Fruit fly (Drosophila melanogaster) whole organism, embryonic: Measurements from ENCODE around the gene Rad60.
A peak's percentile ranks its signal among the peaks of the same experiment; 100 is the strongest.

Source experiments
- Awh ChIP-seq: fragments of 200-800 bp; sonication (Bioruptor generic); IDR thresholded peaks from 2 replicates; pipeline ENCODE4, ENCODE4 v1.3.6; 2022; ENCODE audit warnings: missing biosample characterization, missing genetic modification characterization
- CG10209 ChIP-seq: fragments of 200-800 bp; sonication (Bioruptor generic); optimal IDR thresholded peaks from 3 replicates; lab custom pipeline; 2017; ENCODE audit warnings: missing biosample characterization, mild to moderate bottlenecking, missing genetic modification characterization, missing genetic modification reagents
- CG10274 ChIP-seq: fragments of 200-800 bp; sonication (Bioruptor generic); optimal IDR thresholded peaks from 3 replicates; lab custom pipeline; 2017; ENCODE audit warnings: missing biosample characterization, mild to moderate bottlenecking, missing genetic modification characterization
- CG10654 ChIP-seq: fragments of 200-800 bp; sonication (Bioruptor generic); optimal IDR thresholded peaks from 2 replicates; lab custom pipeline; 2016; ENCODE audit warnings: missing biosample characterization, missing genetic modification characterization
- CG11085 ChIP-seq: fragments of 200-800 bp; sonication (Bioruptor generic); IDR thresholded peaks from 2 replicates; pipeline ENCODE4 v1.3.6; 2022; ENCODE audit warnings: missing biosample characterization, missing genetic modification characterization
- CG11695 ChIP-seq: fragments of 200-800 bp; sonication (Bioruptor generic); IDR thresholded peaks from 3 replicates; pipeline ENCODE4 v1.3.6; 2022; ENCODE audit warnings: missing biosample characterization, missing genetic modification characterization
- CG14965 ChIP-seq: fragments of 200-800 bp; sonication (Bioruptor generic); optimal IDR thresholded peaks from 2 replicates; lab custom pipeline; 2016; ENCODE audit warnings: missing biosample characterization, missing genetic modification characterization, borderline replicate concordance
- CG17359 ChIP-seq: fragments of 200-800 bp; sonication (Bioruptor generic); optimal IDR thresholded peaks from 3 replicates; lab custom pipeline; 2018; ENCODE audit warnings: missing biosample characterization, mild to moderate bottlenecking, missing genetic modification characterization, moderate library complexity
- CG18262 ChIP-seq: fragments of 200-800 bp; optimal IDR thresholded peaks from 3 replicates; lab custom pipeline; 2019; ENCODE audit warnings: missing biosample characterization, mild to moderate bottlenecking, missing genetic modification characterization, moderate library complexity
- CG2889 ChIP-seq: fragments of 200-800 bp; sonication (Bioruptor generic); IDR thresholded peaks from 3 replicates; pipeline ENCODE4 v1.3.6; 2022; ENCODE audit warnings: missing biosample characterization, missing genetic modification characterization
- CG34422 ChIP-seq: fragments of 200-800 bp; sonication (Bioruptor generic); IDR thresholded peaks from 3 replicates; pipeline ENCODE4 v1.3.6; 2022; ENCODE audit warnings: missing biosample characterization, missing genetic modification characterization
- CG3726 ChIP-seq: fragments of 200-800 bp; sonication (Bioruptor generic); IDR thresholded peaks from 3 replicates; pipeline ENCODE4, ENCODE4 v1.3.6; 2022; ENCODE audit warnings: missing biosample characterization, missing genetic modification characterization
- CG3847 ChIP-seq: fragments of 200-800 bp; sonication (Bioruptor generic); IDR thresholded peaks from 2 replicates; pipeline ENCODE4 v1.3.6; 2022; ENCODE audit warnings: missing biosample characterization, missing genetic modification characterization
- CG5245 ChIP-seq: fragments of 200-800 bp; sonication (Bioruptor generic); optimal IDR thresholded peaks from 3 replicates; lab custom pipeline; 2016; ENCODE audit warnings: missing biosample characterization, missing genetic modification characterization
- CG9215 ChIP-seq: fragments of 200-800 bp; sonication (Bioruptor generic); IDR thresholded peaks from 2 replicates; pipeline ENCODE4 v1.3.6; 2022; ENCODE audit warnings: missing biosample characterization, missing genetic modification characterization
- CG9932 ChIP-seq: fragments of 200-800 bp; sonication (Bioruptor generic); IDR thresholded peaks from 2 replicates; pipeline ENCODE4 v1.3.6; 2022; ENCODE audit warnings: missing biosample characterization, missing genetic modification characterization
- Dek ChIP-seq: fragments of 200-800 bp; sonication (Bioruptor generic); optimal IDR thresholded peaks from 3 replicates; lab custom pipeline; 2019; ENCODE audit warnings: missing biosample characterization, mild to moderate bottlenecking, missing genetic modification characterization, moderate library complexity
- Ets97D ChIP-seq: fragments of 200-800 bp; sonication (Bioruptor generic); optimal IDR thresholded peaks from 3 replicates; lab custom pipeline; 2016; ENCODE audit warnings: missing biosample characterization, missing genetic modification characterization
- Gsc ChIP-seq: fragments of 200-800 bp; sonication (Bioruptor generic); IDR thresholded peaks from 2 replicates; pipeline ENCODE4 v1.3.6; 2022; ENCODE audit warnings: missing biosample characterization, missing genetic modification characterization
- Gug ChIP-seq: fragments of 200-800 bp; sonication (Bioruptor generic); IDR thresholded peaks from 4 replicates; pipeline ENCODE4 v1.3.6; 2022; ENCODE audit warnings: missing biosample characterization, missing genetic modification characterization
- HHEX ChIP-seq: fragments of 200-800 bp; sonication (Bioruptor generic); optimal IDR thresholded peaks from 3 replicates; lab custom pipeline; 2017; ENCODE audit warnings: missing biosample characterization, mild to moderate bottlenecking, missing genetic modification characterization, missing genetic modification reagents
- HLH54F ChIP-seq: fragments of 200-800 bp; sonication (Bioruptor generic); optimal IDR thresholded peaks from 3 replicates; lab custom pipeline; 2016; ENCODE audit warnings: missing biosample characterization, missing genetic modification characterization
- Hand ChIP-seq: fragments of 200-800 bp; sonication (Bioruptor generic); optimal IDR thresholded peaks from 2 replicates; lab custom pipeline; 2017; ENCODE audit warnings: mild to moderate bottlenecking, missing biosample characterization, missing genetic modification reagents, missing genetic modification characterization
- Hr3 ChIP-seq: fragments of 200-800 bp; sonication (Bioruptor generic); optimal IDR thresholded peaks from 3 replicates; lab custom pipeline; 2016; ENCODE audit warnings: missing biosample characterization, missing genetic modification characterization
- Lim3 ChIP-seq: fragments of 200-800 bp; sonication (Bioruptor generic); IDR thresholded peaks from 2 replicates; pipeline ENCODE4 v1.3.6; 2022; ENCODE audit warnings: missing biosample characterization, missing genetic modification characterization
- Med ChIP-seq: fragments of 200-800 bp; sonication (Bioruptor generic); peaks from one replicate; lab custom pipeline; 2016; ENCODE audit warnings: missing biosample characterization, missing genetic modification characterization, mild to moderate bottlenecking, inconsistent platforms, moderate library complexity
- Myb ChIP-seq: fragments of 200-800 bp; sonication (Bioruptor generic); optimal IDR thresholded peaks from 2 replicates; lab custom pipeline; 2016; ENCODE audit warnings: missing biosample characterization, missing genetic modification characterization
- Neu2 ChIP-seq: fragments of 200-800 bp; sonication (Bioruptor generic); optimal IDR thresholded peaks from 3 replicates; lab custom pipeline; 2016; ENCODE audit warnings: missing biosample characterization, missing genetic modification characterization, borderline replicate concordance
- Opbp ChIP-seq: fragments of 200-800 bp; sonication (Bioruptor generic); IDR thresholded peaks from 3 replicates; pipeline ENCODE4 v1.3.6; 2022; ENCODE audit warnings: missing biosample characterization, missing genetic modification characterization; ENCODE audit not compliant: partially characterized antibody
- Poxn ChIP-seq: fragments of 200-800 bp; sonication (Bioruptor generic); IDR thresholded peaks from 2 replicates; pipeline ENCODE4 v1.3.6; 2022; ENCODE audit warnings: missing biosample characterization, missing genetic modification characterization
- TFAM ChIP-seq: fragments of 200-800 bp; sonication (Bioruptor generic); optimal IDR thresholded peaks from 2 replicates; lab custom pipeline; 2017; ENCODE audit warnings: missing biosample characterization, missing genetic modification characterization, inconsistent platforms
- al ChIP-seq: fragments of 200-800 bp; sonication (Bioruptor generic); IDR thresholded peaks from 2 replicates; pipeline ENCODE4 v1.3.6; 2022; ENCODE audit warnings: missing biosample characterization, missing genetic modification characterization
- ash1 ChIP-seq: fragments of 200-800 bp; sonication (Bioruptor generic); optimal IDR thresholded peaks from 2 replicates; lab custom pipeline; 2018; ENCODE audit warnings: missing biosample characterization, mild to moderate bottlenecking, missing genetic modification characterization
- cas ChIP-seq: fragments of 200-800 bp; sonication (Bioruptor generic); IDR thresholded peaks from 2 replicates; pipeline ENCODE4 v1.3.6; 2022; ENCODE audit warnings: missing biosample characterization, missing genetic modification characterization
- cato ChIP-seq: fragments of 200-800 bp; sonication (Bioruptor generic); optimal IDR thresholded peaks from 2 replicates; lab custom pipeline; 2016; ENCODE audit warnings: missing biosample characterization, missing genetic modification characterization, borderline replicate concordance
- crp ChIP-seq, 2 experiments: fragments of 200-800 bp; sonication (Bioruptor generic); optimal IDR thresholded peaks; 2 replicates in 1 of 2; 3 replicates in 1 of 2; lab custom pipeline; 2017; ENCODE audit warnings: missing biosample characterization in 2 of 2, missing genetic modification characterization in 2 of 2, mild to moderate bottlenecking in 1 of 2, moderate library complexity in 1 of 2
- dmrt99B ChIP-seq: fragments of 200-800 bp; sonication (Bioruptor generic); optimal IDR thresholded peaks from 2 replicates; lab custom pipeline; 2018; ENCODE audit warnings: missing biosample characterization, mild to moderate bottlenecking, missing genetic modification characterization, moderate library complexity
- emc ChIP-seq: fragments of 200-800 bp; sonication (Bioruptor generic); optimal IDR thresholded peaks from 2 replicates; lab custom pipeline; 2016; ENCODE audit warnings: missing biosample characterization, missing genetic modification characterization
- en ChIP-seq: fragments of 200-800 bp; sonication (Bioruptor generic); optimal IDR thresholded peaks from 2 replicates; lab custom pipeline; 2016; ENCODE audit warnings: missing biosample characterization, missing genetic modification characterization
- gem ChIP-seq: fragments of 200-800 bp; sonication (Bioruptor generic); optimal IDR thresholded peaks from 2 replicates; lab custom pipeline; 2019; ENCODE audit warnings: missing biosample characterization, mild to moderate bottlenecking, missing genetic modification characterization, moderate library complexity
- h ChIP-seq: fragments of >200 bp; optimal IDR thresholded peaks from 2 replicates; lab custom pipeline; 2017
- ken ChIP-seq: fragments of 200-800 bp; sonication (Bioruptor generic); IDR thresholded peaks from 3 replicates; pipeline ENCODE4 v1.3.6; 2022; ENCODE audit warnings: missing biosample characterization, missing genetic modification characterization
- lmd ChIP-seq: fragments of 200-800 bp; sonication (Bioruptor generic); IDR thresholded peaks from 2 replicates; pipeline ENCODE4 v1.3.6; 2022; ENCODE audit warnings: missing biosample characterization, missing genetic modification characterization
- oc ChIP-seq: fragments of 200-800 bp; sonication (Bioruptor generic); optimal IDR thresholded peaks from 2 replicates; lab custom pipeline; 2018; ENCODE audit warnings: missing biosample characterization, mild to moderate bottlenecking, missing genetic modification characterization, moderate library complexity
- pan ChIP-seq, 4 experiments: fragments of >200 bp in 3 of 4; fragments of 200-800 bp in 1 of 4; sonication (Bioruptor generic) in 1 of 4; optimal IDR thresholded peaks in 3 of 4; IDR thresholded peaks in 1 of 4; 2 replicates each; pipeline versions ENCODE4 v1.3.6 to Lab custom; 2017 to 2022; ENCODE audit warnings: missing biosample characterization in 2 of 4, missing genetic modification characterization in 2 of 4, mixed read lengths in 1 of 4
- sens-2 ChIP-seq: fragments of 200-800 bp; sonication (Bioruptor generic); IDR thresholded peaks from 2 replicates; pipeline ENCODE4 v1.3.6; 2022; ENCODE audit warnings: missing biosample characterization, missing genetic modification characterization
- sim ChIP-seq: fragments of 200-800 bp; sonication (Bioruptor generic); IDR thresholded peaks from 2 replicates; pipeline ENCODE4 v1.3.6; 2022; ENCODE audit warnings: missing biosample characterization, missing genetic modification characterization
- tll ChIP-seq, 2 experiments: fragments of 200-800 bp in 1 of 2; fragments of >200 bp in 1 of 2; sonication (Bioruptor generic) in 1 of 2; optimal IDR thresholded peaks; 2 replicates each; lab custom pipeline; 2017 to 2019; ENCODE audit warnings: missing biosample characterization in 2 of 2, missing genetic modification characterization in 2 of 2, mild to moderate bottlenecking in 1 of 2, moderate library complexity in 1 of 2
- vvl ChIP-seq: fragments of 200-800 bp; sonication (Bioruptor generic); IDR thresholded peaks from 2 replicates; pipeline ENCODE4 v1.3.6; 2022; ENCODE audit warnings: missing biosample characterization, missing genetic modification characterization

Rad60 gene

DNA sequence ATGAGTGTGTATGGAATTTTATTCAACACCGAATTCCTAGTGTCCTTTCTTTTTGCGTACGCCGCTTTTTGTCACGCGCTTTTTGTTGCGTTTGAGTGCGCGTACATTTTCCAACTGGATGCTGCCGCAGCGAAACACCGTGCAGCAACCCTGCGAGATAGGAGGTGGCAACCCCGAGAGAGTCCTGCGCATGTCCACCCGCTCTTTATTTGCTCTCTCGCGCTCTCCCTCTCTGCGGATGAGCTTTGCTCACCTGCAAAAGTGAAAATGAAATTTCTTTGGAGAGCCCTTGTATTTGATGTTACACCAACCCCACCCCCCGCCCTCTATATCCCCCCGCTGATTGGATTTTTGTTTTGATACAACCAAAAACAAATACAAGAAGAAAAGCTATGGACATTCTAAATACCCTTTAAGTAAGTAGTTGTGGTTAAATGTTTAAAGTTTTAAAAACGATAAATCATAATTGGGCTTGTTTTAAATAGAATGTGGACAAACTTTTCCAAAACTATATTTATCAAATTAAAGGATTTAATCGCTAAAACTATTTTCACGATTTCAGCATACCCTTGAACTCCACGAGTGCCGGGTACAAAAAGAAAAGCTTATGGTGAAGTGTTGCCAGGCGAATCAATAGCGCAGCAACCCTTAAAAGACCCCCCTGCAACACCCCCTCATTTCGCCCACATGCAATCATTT, 11.2 kb downstream of the Rad60 start (continued):
- TF ChIP-seq CG5245 (GFP tag; lab: Kevin White, UChicago) = peak; percentile 36
- peak; percentile 52 for TF ChIP-seq CG10209 (GFP tag; lab: Kevin White, UChicago)
- TF ChIP-seq oc = peak; percentile 23
- no peak for TF ChIP-seq Opbp (GFP tag; lab: Robert Waterston, UW)
- TF ChIP-seq pan (optimal IDR thresholded peaks at IDR 0.05; lab: Kevin White, UChicago) = no peak
- TF ChIP-seq pan (GFP tag; optimal IDR thresholded peaks at IDR 0.05 in 1 of 2, IDR thresholded peaks at IDR 0.05 in 1 of 2) = peak in 1 of 2 experiments; percentile 86
- TF ChIP-seq CG3847 (GFP tag; lab: Robert Waterston, UW) = peak; percentile 46; the same call in 1 of the 2 replicates
- no peak for TF ChIP-seq cato
- no peak for TF ChIP-seq CG10274 (GFP tag; lab: Kevin White, UChicago)
- 0 out of 2 replicates have a peak, but pooled peaks have one; percentile 11 for TF ChIP-seq al (GFP tag; lab: Robert Waterston, UW)
- peak; percentile 42; the same call in 1 of the 2 replicates for TF ChIP-seq Awh (GFP tag; lab: Robert Waterston, UW)
- no peak for TF ChIP-seq sim (GFP tag; lab: Robert Waterston, UW)
- peak; percentile 91 for TF ChIP-seq dmrt99B (tag; lab: Kevin White, UChicago)
- TF ChIP-seq Dek (tag; lab: Kevin White, UChicago) = peak; percentile 69
- peak; percentile 20 for TF ChIP-seq Myb (GFP tag; lab: Kevin White, UChicago)
- TF ChIP-seq Poxn = no peak
- TF ChIP-seq Lim3 (GFP tag; lab: Robert Waterston, UW) = no peak
- no peak for TF ChIP-seq ash1
- no peak for TF ChIP-seq CG14965
- TF ChIP-seq en = no peak
- TF ChIP-seq Med (GFP tag; lab: Kevin White, UChicago) = peak; percentile 93
- TF ChIP-seq CG18262 = peak; percentile 78
- TF ChIP-seq CG9215 (GFP tag; lab: Robert Waterston, UW) = no peak
- peak; percentile 18 for TF ChIP-seq Hr3
- TF ChIP-seq cas = no peak
- peak; percentile 73 for TF ChIP-seq lmd (GFP tag; lab: Robert Waterston, UW)
- TF ChIP-seq crp (GFP tag; optimal IDR thresholded peaks at IDR 0.05; lab: Kevin White, UChicago) = no peak
- TF ChIP-seq Gug = peak; percentile 56; the same call in 3 of the 4 replicates
- peak; percentile 72 for TF ChIP-seq CG34422 (GFP tag; lab: Robert Waterston, UW)
- TF ChIP-seq gem = peak; percentile 83
- TF ChIP-seq CG3726 (GFP tag; lab: Robert Waterston, UW) = 0 out of 3 replicates have a peak, but pooled peaks have one; percentile 52
- 0 out of 2 replicates have a peak, but pooled peaks have one; percentile 34 for TF ChIP-seq sens-2 (GFP tag; lab: Robert Waterston, UW)
- TF ChIP-seq TFAM (GFP tag; lab: Kevin White, UChicago) = no peak
- TF ChIP-seq vvl (GFP tag; lab: Robert Waterston, UW) = peak; percentile 79
- TF ChIP-seq Gsc (GFP tag; lab: Robert Waterston, UW) = 0 out of 2 replicates have a peak, but pooled peaks have one; percentile 19
- TF ChIP-seq tll (GFP tag; optimal IDR thresholded peaks at IDR 0.05; lab: Kevin White, UChicago) = no peak
- peak; percentile 43 for TF ChIP-seq HHEX (GFP tag; lab: Kevin White, UChicago)
- TF ChIP-seq Hand = peak; percentile 31
- peak; percentile 35 for TF ChIP-seq emc (GFP tag; lab: Kevin White, UChicago)
- peak; percentile 27 for TF ChIP-seq Ets97D (GFP tag; lab: Kevin White, UChicago)
- peak; percentile 63 for TF ChIP-seq CG9932 (GFP tag; lab: Robert Waterston, UW)
- peak; percentile 27 for TF ChIP-seq HLH54F (GFP tag; lab: Kevin White, UChicago)
- TF ChIP-seq h = no peak
- peak; percentile 28 for TF ChIP-seq CG10654 (GFP tag; lab: Kevin White, UChicago)
- peak; percentile 87 for TF ChIP-seq CG17359 (tag; lab: Kevin White, UChicago)
- TF ChIP-seq CG11695 (GFP tag; lab: Robert Waterston, UW) = peak; percentile 70; the same call in 2 of the 3 replicates
- no peak for TF ChIP-seq CG2889 (GFP tag; lab: Robert Waterston, UW)
- TF ChIP-seq CG11085 (GFP tag; lab: Robert Waterston, UW) = 0 out of 2 replicates have a peak, but pooled peaks have one; percentile 10
- TF ChIP-seq Neu2 (GFP tag; lab: Kevin White, UChicago) = no peak
- TF ChIP-seq ken (GFP tag; lab: Robert Waterston, UW) = peak; percentile 52; the same call in 2 of the 3 replicates
